Fruit fly (Drosophila melanogaster): ENCODE measurements around the gene bif.

The bif gene

DNA sequence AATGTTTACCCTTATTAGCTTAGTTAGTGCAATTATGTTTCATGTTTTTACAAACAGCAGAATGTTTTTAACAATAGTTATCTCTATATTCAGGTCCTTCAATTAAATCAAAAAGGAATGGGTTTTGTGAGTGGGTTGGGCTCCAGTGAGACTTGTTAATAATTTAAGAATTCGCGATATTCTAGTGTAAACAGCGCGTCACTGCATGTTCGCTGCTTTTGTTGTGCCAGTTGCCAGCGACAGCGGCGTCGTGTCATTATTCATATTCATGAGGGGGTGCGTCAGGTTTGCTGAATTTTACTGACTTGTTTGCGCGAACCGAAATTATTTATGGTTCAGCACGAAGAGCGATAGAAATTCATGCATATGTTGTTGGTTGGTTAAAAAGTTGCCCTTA, 36.5 kb downstream of the bif start, which contains the start of gene Amun (continued):
- TF ChIP-seq Hsf (GFP tag; optimal IDR thresholded peaks at IDR 0.05) (peak; percentile 25), hbn (GFP tag; IDR thresholded peaks at IDR 0.05; ENCODE audit: partially characterized antibody) (no peak), CG3281 (GFP tag; optimal IDR thresholded peaks at IDR 0.05) (peak; percentile 36), hb (GFP tag; IDR thresholded peaks at IDR 0.05; ENCODE audit: partially characterized antibody) (no peak), CG6683 (GFP tag; optimal IDR thresholded peaks at IDR 0.05) (no peak), fu2 (GFP tag; optimal IDR thresholded peaks at IDR 0.05) (peak; percentile 15), bbx (GFP tag; IDR thresholded peaks at IDR 0.05; ENCODE audit: partially characterized antibody) (no peak), CG10565 (GFP tag; optimal IDR thresholded peaks at IDR 0.05) (no peak), psq (GFP tag; optimal IDR thresholded peaks at IDR 0.05) (no peak), mam (GFP tag; optimal IDR thresholded peaks at IDR 0.05) (peak; percentile 55), kay (GFP tag; optimal IDR thresholded peaks at IDR 0.05) (no peak), ci (GFP tag; IDR thresholded peaks at IDR 0.05) (peak; percentile 15; the same call in 1 of the 3 replicates), Taf1 (GFP tag; IDR thresholded peaks at IDR 0.05) (peak; percentile 20; the same call in 1 of the 2 replicates), Dip3 (GFP tag; optimal IDR thresholded peaks at IDR 0.05) (peak; percentile 41), CG4820 (GFP tag; optimal IDR thresholded peaks at IDR 0.05) (peak; percentile 97), chinmo (GFP tag; IDR thresholded peaks at IDR 0.05; ENCODE audit: partially characterized antibody) (no peak), CG9817 (tag; optimal IDR thresholded peaks at IDR 0.05) (peak; percentile 20), corto (GFP tag; optimal IDR thresholded peaks at IDR 0.05) (no peak), en (GFP tag; optimal IDR thresholded peaks at IDR 0.05) (peak; percentile 26), Camta (GFP tag; optimal IDR thresholded peaks at IDR 0.05) (no peak), Ptx1 (GFP tag; IDR thresholded peaks at IDR 0.05) (peak; percentile 28; the same call in 1 of the 2 replicates), CG42726 (GFP tag; IDR thresholded peaks at IDR 0.05; ENCODE audit: partially characterized antibody) (no peak), H2.0 (GFP tag; IDR thresholded peaks at IDR 0.05) (no peak), nmo (GFP tag; optimal IDR thresholded peaks at IDR 0.05) (no peak), Hmx (GFP tag; optimal IDR thresholded peaks at IDR 0.05) (no peak), lab (GFP tag; optimal IDR thresholded peaks at IDR 0.05) (peak; percentile 3), Rfx (GFP tag; IDR thresholded peaks at IDR 0.05) (peak; percentile 73), dimm (GFP tag; IDR thresholded peaks at IDR 0.05) (no peak), CG6854 (GFP tag; optimal IDR thresholded peaks at IDR 0.05) (no peak), CG11085 (GFP tag; IDR thresholded peaks at IDR 0.05) (peak; percentile 9; the same call in 1 of the 2 replicates)

dm6 chrX:11715937-11716730, 37.4 kb downstream of the bif start:
- peak; percentile 83 for TF ChIP-seq Six4 (GFP tag; optimal IDR thresholded peaks at IDR 0.05)
- TF ChIP-seq Hand (GFP tag; optimal IDR thresholded peaks at IDR 0.05): peak; percentile 76
- peak; percentile 78 for TF ChIP-seq CG12104 (GFP tag; optimal IDR thresholded peaks at IDR 0.05)
- peak; percentile 84 for TF ChIP-seq CG4820 (GFP tag; optimal IDR thresholded peaks at IDR 0.05)
- no peak for TF ChIP-seq stwl (tag; optimal IDR thresholded peaks at IDR 0.05)
- peak; percentile 48 for TF ChIP-seq tup (GFP tag; optimal IDR thresholded peaks at IDR 0.05)
- TF ChIP-seq CG1792 (GFP tag; optimal IDR thresholded peaks at IDR 0.05): peak; percentile 79
- TF ChIP-seq Bteb2 (GFP tag; optimal IDR thresholded peaks at IDR 0.05): peak; percentile 87
- no peak for TF ChIP-seq gt (GFP tag; IDR thresholded peaks at IDR 0.05)
- TF ChIP-seq twi (tag; optimal IDR thresholded peaks at IDR 0.05): peak; percentile 91
- TF ChIP-seq CG8944 (GFP tag; optimal IDR thresholded peaks at IDR 0.05): peak; percentile 79
- TF ChIP-seq Mes4 (GFP tag; optimal IDR thresholded peaks at IDR 0.05): peak; percentile 56
- peak; percentile 79 for TF ChIP-seq CG12769 (tag; optimal IDR thresholded peaks at IDR 0.05)
- peak; percentile 56 for TF ChIP-seq CG3995 (GFP tag; optimal IDR thresholded peaks at IDR 0.05)
- TF ChIP-seq ac (GFP tag; optimal IDR thresholded peaks at IDR 0.05): peak; percentile 80
- TF ChIP-seq Oaz (GFP tag; IDR thresholded peaks at IDR 0.05): peak; percentile 72
- peak; percentile 60 for TF ChIP-seq CG5245 (GFP tag; optimal IDR thresholded peaks at IDR 0.05)
- TF ChIP-seq hth (optimal IDR thresholded peaks at IDR 0.05): no peak
- no peak for TF ChIP-seq Ets97D (GFP tag; optimal IDR thresholded peaks at IDR 0.05)
- TF ChIP-seq Atf3 (GFP tag; optimal IDR thresholded peaks at IDR 0.05): peak; percentile 61
- peak; percentile 89 for TF ChIP-seq CG7556 (GFP tag; optimal IDR thresholded peaks at IDR 0.05)
- TF ChIP-seq CG17802 (tag; optimal IDR thresholded peaks at IDR 0.05): peak; percentile 64

Data from whole organism, embryonic.